Worm (Caenorhabditis elegans): ENCODE data around the gene F15E6.5.

ce11 chrIV:4294552-4294951 lies 5.2 kb downstream of the F15E6.5 start, which contains the start of gene F15E6.3:
- TF ChIP-seq ztf-23 (GFP tag; IDR thresholded peaks at IDR 0.05), result no peak
- no peak for TF ChIP-seq T22C8.4 (GFP tag; IDR thresholded peaks at IDR 0.05)

Data from whole organism, midembryonic.